Worm (Caenorhabditis elegans) whole organism, late embryonic: ENCODE data around the gene F16G10.3.
A peak's percentile ranks its signal among the peaks of the same experiment; 100 is the strongest.

Experiments used
- C08G9.2 ChIP-seq: sonication (generic microtip); optimal IDR thresholded peaks from 2 replicates; lab custom pipeline; 2016; ENCODE audit warnings: mild to moderate bottlenecking, missing genetic modification characterization, moderate library complexity, missing compliant biosample characterization
- C38D4.7 ChIP-seq: fragments of 200-800 bp; sonication (Bioruptor generic); optimal IDR thresholded peaks from 2 replicates; lab custom pipeline; 2018; ENCODE audit warnings: mild to moderate bottlenecking, missing genetic modification characterization, moderate library complexity, missing compliant biosample characterization
- F13H6.1 ChIP-seq: sonication (generic microtip); optimal IDR thresholded peaks from 2 replicates; lab custom pipeline; 2016; ENCODE audit warnings: missing genetic modification characterization, missing compliant biosample characterization
- Y22D7AL.16 ChIP-seq: sonication (generic microtip); optimal IDR thresholded peaks from 2 replicates; lab custom pipeline; 2016; ENCODE audit warnings: missing genetic modification characterization, missing compliant biosample characterization
- ahr-1 ChIP-seq: sonication (generic microtip); optimal IDR thresholded peaks from 2 replicates; lab custom pipeline; 2016; ENCODE audit warnings: missing genetic modification characterization, missing compliant biosample characterization
- ama-1 ChIP-seq: fragments of 150-350 bp; optimal IDR thresholded peaks from 2 replicates; lab custom pipeline; 2014
- ceh-14 ChIP-seq: sonication (generic microtip); optimal IDR thresholded peaks from 2 replicates; lab custom pipeline; 2016; ENCODE audit warnings: missing genotype, missing genetic modification characterization, missing compliant biosample characterization
- ceh-18 ChIP-seq: sonication (generic microtip); optimal IDR thresholded peaks from 2 replicates; lab custom pipeline; 2016; ENCODE audit warnings: missing genetic modification characterization, missing compliant biosample characterization
- ceh-2 ChIP-seq: sonication (generic microtip); optimal IDR thresholded peaks from 2 replicates; lab custom pipeline; 2016; ENCODE audit warnings: missing genotype, missing genetic modification characterization, missing compliant biosample characterization
- ceh-30 ChIP-seq: fragments of 150-350 bp; optimal IDR thresholded peaks from 2 replicates; lab custom pipeline; 2014; ENCODE audit warnings: missing biosample characterization, missing genetic modification characterization
- ceh-45 ChIP-seq: fragments of 200-800 bp; sonication (Bioruptor generic); IDR thresholded peaks from 2 replicates; pipeline ENCODE4 v1.3.6; 2022; ENCODE audit warnings: missing genetic modification reagents, missing genetic modification characterization, missing compliant biosample characterization
- che-1 ChIP-seq: sonication (generic microtip); optimal IDR thresholded peaks from 2 replicates; lab custom pipeline; 2016; ENCODE audit warnings: mild to moderate bottlenecking, missing genetic modification characterization, missing compliant biosample characterization
- dve-1 ChIP-seq: sonication (generic microtip); optimal IDR thresholded peaks from 2 replicates; lab custom pipeline; 2017; ENCODE audit warnings: antibody characterized with exemption, mild to moderate bottlenecking, missing genetic modification characterization, missing compliant biosample characterization
- elt-4 ChIP-seq: sonication (generic microtip); optimal IDR thresholded peaks from 2 replicates; lab custom pipeline; 2016; ENCODE audit warnings: missing genetic modification characterization, missing compliant biosample characterization
- fkh-6 ChIP-seq: sonication (generic microtip); optimal IDR thresholded peaks from 2 replicates; lab custom pipeline; 2016; ENCODE audit warnings: missing genetic modification characterization, missing compliant biosample characterization
- gmeb-2 ChIP-seq: sonication (generic microtip); optimal IDR thresholded peaks from 2 replicates; lab custom pipeline; 2016; ENCODE audit warnings: missing genetic modification characterization, inconsistent platforms, missing compliant biosample characterization
- hlh-30 ChIP-seq: sonication (generic microtip); optimal IDR thresholded peaks from 2 replicates; lab custom pipeline; 2017; ENCODE audit warnings: antibody characterized with exemption, missing genetic modification characterization, missing compliant biosample characterization; ENCODE audit not compliant: insufficient read depth
- hlh-8 ChIP-seq: sonication (generic microtip); optimal IDR thresholded peaks from 2 replicates; lab custom pipeline; 2016; ENCODE audit warnings: missing genotype, missing genetic modification characterization, missing compliant biosample characterization
- nfya-1 ChIP-seq: sonication (generic microtip); optimal IDR thresholded peaks from 2 replicates; lab custom pipeline; 2017; ENCODE audit warnings: missing genetic modification characterization, mild to moderate bottlenecking, missing compliant biosample characterization, antibody characterized with exemption, moderate library complexity
- nhr-232 ChIP-seq: sonication (generic microtip); optimal IDR thresholded peaks from 2 replicates; lab custom pipeline; 2016; ENCODE audit warnings: missing genetic modification characterization, missing compliant biosample characterization
- npax-4 ChIP-seq: sonication (generic microtip); optimal IDR thresholded peaks from 2 replicates; lab custom pipeline; 2016; ENCODE audit warnings: missing genetic modification characterization, missing compliant biosample characterization
- odd-2 ChIP-seq: sonication (generic microtip); optimal IDR thresholded peaks from 2 replicates; lab custom pipeline; 2017; ENCODE audit warnings: antibody characterized with exemption, mild to moderate bottlenecking, missing genetic modification characterization, missing compliant biosample characterization
- pat-9 ChIP-seq: fragments of 200-800 bp; sonication (Bioruptor generic); optimal IDR thresholded peaks from 2 replicates; lab custom pipeline; 2018; ENCODE audit warnings: mild to moderate bottlenecking, missing genetic modification characterization, moderate library complexity, missing compliant biosample characterization
- pax-1 ChIP-seq: fragments of 150-350 bp; optimal IDR thresholded peaks from 2 replicates; lab custom pipeline; 2014; ENCODE audit warnings: missing biosample characterization, missing genetic modification characterization
- pha-4 ChIP-seq: fragments of 150-350 bp; optimal IDR thresholded peaks from 2 replicates; lab custom pipeline; 2018; ENCODE audit warnings: missing biosample characterization, missing genetic modification reagents, missing genetic modification characterization
- pqm-1 ChIP-seq: sonication (generic microtip); optimal IDR thresholded peaks from 2 replicates; lab custom pipeline; 2016; ENCODE audit warnings: missing genetic modification characterization, missing compliant biosample characterization
- pros-1 ChIP-seq: fragments of 150-350 bp; optimal IDR thresholded peaks from 2 replicates; lab custom pipeline; 2014; ENCODE audit warnings: missing biosample characterization, missing genetic modification reagents, missing genetic modification characterization
- ref-2 ChIP-seq: sonication (generic microtip); optimal IDR thresholded peaks from 2 replicates; lab custom pipeline; 2016; ENCODE audit warnings: missing genetic modification characterization, missing compliant biosample characterization
- sox-4 ChIP-seq: sonication (generic microtip); optimal IDR thresholded peaks from 2 replicates; lab custom pipeline; 2017; ENCODE audit warnings: mild to moderate bottlenecking, missing genetic modification characterization, inconsistent platforms, missing compliant biosample characterization
- syd-9 ChIP-seq: sonication (generic microtip); optimal IDR thresholded peaks from 2 replicates; lab custom pipeline; 2016; ENCODE audit warnings: mild to moderate bottlenecking, missing genetic modification characterization, moderate library complexity, missing compliant biosample characterization
- ttx-3 ChIP-seq: sonication (generic microtip); optimal IDR thresholded peaks from 2 replicates; lab custom pipeline; 2016; ENCODE audit warnings: missing genetic modification reagents, missing genetic modification characterization, missing compliant biosample characterization
- unc-3 ChIP-seq, 2 experiments: fragments of 200-800 bp in 1 of 2; sonication (Bioruptor generic) in 1 of 2; sonication (generic microtip) in 1 of 2; conservative IDR thresholded peaks in 1 of 2; optimal IDR thresholded peaks in 1 of 2; 2 replicates each; pipeline versions ENCODE4 v1.3.6 to Lab custom; 2016 to 2022; ENCODE audit warnings: missing compliant biosample characterization in 2 of 2, missing genetic modification characterization in 2 of 2, missing genetic modification reagents in 1 of 2
- unc-42 ChIP-seq: sonication (generic microtip); optimal IDR thresholded peaks from 2 replicates; lab custom pipeline; 2016; ENCODE audit warnings: missing genotype, missing genetic modification characterization, missing compliant biosample characterization
- ztf-16 ChIP-seq: sonication (generic microtip); optimal IDR thresholded peaks from 2 replicates; lab custom pipeline; 2017; ENCODE audit warnings: missing genetic modification characterization, missing compliant biosample characterization

The F16G10.3 gene

ce11 chrII:2378465-2379009 is 6.3 kb downstream of the F16G10.3 start (continued):
- no peak for TF ChIP-seq pha-4 (tag; lab: Kevin White, UChicago)

ce11 chrII:2379673-2380072 is 7.5 kb downstream of the F16G10.3 start:
- no peak for TF ChIP-seq pros-1 (tag; lab: Kevin White, UChicago)
- no peak for TF ChIP-seq hlh-30

ce11 chrII:2380174-2380573 is 8.0 kb downstream of the F16G10.3 start, which contains the start of gene F16G10.7:
Gene F16G10.7 (minus strand): TSS chrII:2380274.
- peak; percentile 6 for TF ChIP-seq nfya-1
- no peak for TF ChIP-seq fkh-6 (tag; lab: Kevin White, UChicago)

DNA sequence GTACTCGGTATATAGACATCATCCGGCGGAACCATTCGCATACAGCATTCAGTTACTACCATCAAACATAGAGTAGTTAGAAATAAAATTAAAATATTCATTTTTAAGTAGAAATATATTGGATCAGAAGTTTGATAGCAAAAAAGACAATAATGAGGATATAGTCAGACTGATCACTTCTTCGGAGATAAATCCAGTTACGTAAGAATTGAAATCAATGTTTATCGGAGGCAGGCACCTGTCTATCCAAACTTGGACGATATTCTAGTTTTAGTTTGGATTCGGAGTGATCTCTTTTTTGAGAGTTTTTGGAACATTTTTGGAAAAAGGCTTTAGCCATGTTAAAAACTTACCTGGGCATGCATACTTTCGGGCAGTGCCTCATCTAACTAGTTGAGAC is 11.1 kb downstream of the F16G10.3 start, which contains the start of gene F16G10.8:
F16G10.8 (minus strand) TSS at position 101 of the 400 bp plus-strand sequence.
- no peak for TF ChIP-seq C08G9.2 (tag; lab: Kevin White, UChicago)
- no peak for TF ChIP-seq pax-1 (tag; lab: Kevin White, UChicago)
- no peak for TF ChIP-seq pat-9 (tag; lab: Kevin White, UChicago)
- no peak for TF ChIP-seq nhr-232 (tag; lab: Kevin White, UChicago)
- no peak for TF ChIP-seq ceh-45
- TF ChIP-seq Y22D7AL.16 (tag; lab: Kevin White, UChicago) = no peak
- TF ChIP-seq npax-4 (tag; lab: Kevin White, UChicago) = no peak
- no peak for TF ChIP-seq sox-4
- TF ChIP-seq unc-42 (tag; lab: Kevin White, UChicago) = no peak
- no peak for TF ChIP-seq che-1
- no peak for TF ChIP-seq pqm-1 (tag; lab: Kevin White, UChicago)
- TF ChIP-seq ama-1 (lab: Kevin White, UChicago) = no peak
- TF ChIP-seq odd-2 (tag; lab: Kevin White, UChicago) = no peak
- no peak for TF ChIP-seq gmeb-2 (tag; lab: Kevin White, UChicago)
- no peak for TF ChIP-seq pha-4 (tag; lab: Kevin White, UChicago)

DNA sequence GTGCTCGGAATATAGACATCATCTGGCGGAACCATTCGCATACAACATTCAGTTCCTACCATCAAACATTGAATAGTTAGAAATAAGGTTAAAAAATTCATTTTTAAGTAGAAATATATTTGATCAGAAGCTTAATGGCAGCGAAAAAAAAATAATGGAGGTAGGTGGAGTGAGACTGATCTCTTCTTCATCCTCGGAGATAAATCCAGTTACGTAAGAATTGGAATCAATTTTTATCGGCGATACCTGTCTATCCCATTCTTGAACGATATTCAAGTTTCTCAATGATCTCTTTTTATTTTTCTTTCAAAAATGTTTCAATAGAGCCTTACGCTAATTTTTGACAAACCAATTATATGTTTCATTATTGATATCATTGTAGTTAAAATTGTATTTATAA is 13.3 kb downstream of the F16G10.3 start, which contains the start of gene F16G10.9:
F16G10.9 (minus strand) TSS at position 101 of the 400 bp plus-strand sequence.
- TF ChIP-seq ref-2 (tag; lab: Kevin White, UChicago) (no peak), ceh-14 (tag; lab: Kevin White, UChicago) (no peak), elt-4 (no peak), ceh-2 (tag; lab: Kevin White, UChicago) (no peak), syd-9 (no peak), ttx-3 (tag; lab: Kevin White, UChicago) (no peak), Y22D7AL.16 (tag; lab: Kevin White, UChicago) (no peak), ztf-16 (no peak), dve-1 (tag; lab: Kevin White, UChicago) (no peak), pros-1 (tag; lab: Kevin White, UChicago) (no peak), hlh-8 (no peak), ahr-1 (no peak), C38D4.7 (GFP tag; lab: Kevin White, UChicago) (no peak), ceh-30 (tag; lab: Kevin White, UChicago) (no peak), ceh-18 (tag; lab: Kevin White, UChicago) (no peak), F13H6.1 (tag; lab: Kevin White, UChicago) (no peak), unc-3 (GFP tag; conservative IDR thresholded peaks at IDR 0.05; lab: Robert Waterston, UW) (no peak), unc-3 (tag; optimal IDR thresholded peaks at IDR 0.05; lab: Kevin White, UChicago) (no peak)
- TF ChIP-seq, all 69 proteins: peak for 0
